Worm (Caenorhabditis elegans) whole organism, L1 larva: Measurements from ENCODE around the gene srx-98.

Experiments used
- C04F5.9 ChIP-seq: sonication (generic microtip); optimal IDR thresholded peaks from 2 replicates; lab custom pipeline; 2016; ENCODE audit warnings: missing genetic modification characterization, missing compliant biosample characterization
- C16A3.4 ChIP-seq: fragments of 150-350 bp; optimal IDR thresholded peaks from 2 replicates; lab custom pipeline; 2014; ENCODE audit warnings: missing biosample characterization, missing genetic modification characterization
- C34B4.2 ChIP-seq: sonication (generic microtip); optimal IDR thresholded peaks from 2 replicates; lab custom pipeline; 2017; ENCODE audit warnings: mild to moderate bottlenecking, missing genetic modification characterization, missing compliant biosample characterization
- F16B12.6 ChIP-seq: fragments of 150-350 bp; optimal IDR thresholded peaks from 2 replicates; lab custom pipeline; 2014; ENCODE audit warnings: missing biosample characterization, missing genetic modification characterization
- Y116A8C.19 ChIP-seq: sonication (generic microtip); optimal IDR thresholded peaks from 2 replicates; lab custom pipeline; 2016; ENCODE audit warnings: missing compliant biosample characterization, missing genetic modification characterization, borderline replicate concordance
- alr-1 ChIP-seq: fragments of 200-800 bp; sonication (Bioruptor generic); optimal IDR thresholded peaks from 2 replicates; lab custom pipeline; 2018; ENCODE audit warnings: borderline replicate concordance, mild to moderate bottlenecking, missing genetic modification characterization, missing compliant biosample characterization
- ceh-63 ChIP-seq: fragments of 200-800 bp; sonication (Bioruptor generic); optimal IDR thresholded peaks from 2 replicates; lab custom pipeline; 2018; ENCODE audit warnings: mild to moderate bottlenecking, missing genetic modification characterization, missing compliant biosample characterization
- ceh-8 ChIP-seq: fragments of 200-800 bp; sonication (Bioruptor generic); optimal IDR thresholded peaks from 2 replicates; lab custom pipeline; 2018; ENCODE audit warnings: mild to moderate bottlenecking, missing genetic modification characterization, moderate library complexity, missing compliant biosample characterization
- ceh-82 ChIP-seq, 3 experiments: fragments of 150-350 bp in 1 of 3; sonication (generic microtip) in 2 of 3; optimal IDR thresholded peaks; 2 replicates each; lab custom pipeline; 2014 to 2017; ENCODE audit warnings: missing biosample characterization in 3 of 3, missing genetic modification characterization in 3 of 3
- ceh-88 ChIP-seq: fragments of 200-800 bp; sonication (Bioruptor generic); IDR thresholded peaks from 2 replicates; pipeline ENCODE4 v1.3.6; 2022; ENCODE audit warnings: missing genetic modification characterization, missing compliant biosample characterization
- dpl-1 ChIP-seq, 3 experiments: fragments of 150-350 bp in 2 of 3; sonication (generic microtip) in 1 of 3; optimal IDR thresholded peaks; 2 replicates each; lab custom pipeline; 2014 to 2017; ENCODE audit warnings: missing biosample characterization in 3 of 3, missing genetic modification characterization in 3 of 3, missing genetic modification reagents in 3 of 3
- efl-3 ChIP-seq: fragments of 200-800 bp; sonication (Bioruptor generic); optimal IDR thresholded peaks from 2 replicates; lab custom pipeline; 2018; ENCODE audit warnings: mild to moderate bottlenecking, missing genetic modification characterization, missing compliant biosample characterization
- fkh-10 ChIP-seq: sonication (generic microtip); optimal IDR thresholded peaks from 2 replicates; lab custom pipeline; 2017; ENCODE audit warnings: missing biosample characterization, missing genetic modification reagents, missing genetic modification characterization
- fkh-4 ChIP-seq: sonication (generic microtip); optimal IDR thresholded peaks from 2 replicates; lab custom pipeline; 2016; ENCODE audit warnings: missing compliant biosample characterization, missing genetic modification characterization, borderline replicate concordance
- fkh-8 ChIP-seq: sonication (generic microtip); optimal IDR thresholded peaks from 2 replicates; lab custom pipeline; 2016; ENCODE audit warnings: mild to moderate bottlenecking, missing genetic modification characterization, missing compliant biosample characterization
- grh-1 ChIP-seq: fragments of 200-800 bp; sonication (Bioruptor generic); IDR thresholded peaks from 2 replicates; pipeline ENCODE4 v1.3.6; 2022; ENCODE audit warnings: missing genetic modification reagents, missing genetic modification characterization, missing compliant biosample characterization
- hpl-2 ChIP-seq: fragments of 150-350 bp; optimal IDR thresholded peaks from 2 replicates; lab custom pipeline; 2014; ENCODE audit warnings: missing biosample characterization, missing genetic modification reagents, missing genetic modification characterization
- irx-1 ChIP-seq: sonication (generic microtip); optimal IDR thresholded peaks from 2 replicates; lab custom pipeline; 2016; ENCODE audit warnings: missing genetic modification characterization, missing compliant biosample characterization
- isw-1 ChIP-seq: fragments of 200-800 bp; sonication (Bioruptor generic); IDR thresholded peaks from 2 replicates; pipeline ENCODE4 v1.3.6; 2022; ENCODE audit warnings: missing genetic modification characterization, missing compliant biosample characterization
- lin-14 ChIP-seq: fragments of 200-800 bp; sonication (Bioruptor generic); optimal IDR thresholded peaks from 2 replicates; lab custom pipeline; 2018; ENCODE audit warnings: mild to moderate bottlenecking, missing genetic modification characterization, moderate library complexity, missing compliant biosample characterization
- lin-15B ChIP-seq: fragments of 150-350 bp; sonication (generic microtip); optimal IDR thresholded peaks from 3 replicates; lab custom pipeline; 2014; ENCODE audit warnings: missing biosample characterization, missing genetic modification characterization
- mab-9 ChIP-seq: fragments of 200-800 bp; sonication (Bioruptor generic); IDR thresholded peaks from 2 replicates; pipeline ENCODE4 v1.3.6; 2022; ENCODE audit warnings: missing genetic modification reagents, missing genetic modification characterization, missing compliant biosample characterization
- mdl-1 ChIP-seq, 2 experiments: fragments of 150-350 bp; optimal IDR thresholded peaks; 2 replicates each; lab custom pipeline; 2014 to 2017; ENCODE audit warnings: missing biosample characterization in 2 of 2, missing genetic modification characterization in 2 of 2, inconsistent platforms in 1 of 2
- mep-1 ChIP-seq: fragments of 150-350 bp; optimal IDR thresholded peaks from 2 replicates; lab custom pipeline; 2014; ENCODE audit warnings: missing biosample characterization, missing genetic modification characterization
- nhr-11 ChIP-seq: fragments of 150-350 bp; optimal IDR thresholded peaks from 2 replicates; lab custom pipeline; 2014; ENCODE audit warnings: missing biosample characterization, missing genetic modification characterization
- nhr-19 ChIP-seq: fragments of 200-800 bp; sonication (Bioruptor generic); conservative IDR thresholded peaks from 2 replicates; pipeline ENCODE4 v1.3.6; 2022; ENCODE audit warnings: missing genetic modification characterization, missing compliant biosample characterization
- nhr-71 ChIP-seq: sonication (generic microtip); optimal IDR thresholded peaks from 2 replicates; lab custom pipeline; 2016; ENCODE audit warnings: mild to moderate bottlenecking, missing genetic modification characterization, moderate library complexity, missing compliant biosample characterization
- nhr-76 ChIP-seq: sonication (generic microtip); optimal IDR thresholded peaks from 2 replicates; lab custom pipeline; 2017; ENCODE audit warnings: missing biosample characterization, missing genetic modification characterization
- nhr-77 ChIP-seq: fragments of 150-350 bp; optimal IDR thresholded peaks from 2 replicates; lab custom pipeline; 2014; ENCODE audit warnings: missing biosample characterization, missing genetic modification characterization
- rnt-1 ChIP-seq: sonication (generic microtip); optimal IDR thresholded peaks from 2 replicates; lab custom pipeline; 2016; ENCODE audit warnings: mild to moderate bottlenecking, missing genetic modification characterization, moderate library complexity, missing compliant biosample characterization
- sox-4 ChIP-seq: sonication (generic microtip); optimal IDR thresholded peaks from 2 replicates; lab custom pipeline; 2016; ENCODE audit warnings: missing genetic modification characterization, missing compliant biosample characterization
- swsn-7 ChIP-seq: sonication (generic microtip); optimal IDR thresholded peaks from 2 replicates; lab custom pipeline; 2016; ENCODE audit warnings: missing genetic modification characterization, missing compliant biosample characterization
- tbx-2 ChIP-seq: sonication (generic microtip); optimal IDR thresholded peaks from 2 replicates; lab custom pipeline; 2016; ENCODE audit warnings: missing genetic modification characterization, missing compliant biosample characterization
- tlp-1 ChIP-seq: fragments of 150-350 bp; optimal IDR thresholded peaks from 2 replicates; lab custom pipeline; 2014; ENCODE audit warnings: missing biosample characterization, missing genetic modification characterization
- unc-130 ChIP-seq: fragments of 150-350 bp; optimal IDR thresholded peaks from 2 replicates; lab custom pipeline; 2017; ENCODE audit warnings: missing biosample characterization, missing genetic modification characterization, inconsistent platforms
- unc-86 ChIP-seq: sonication (generic microtip); optimal IDR thresholded peaks from 2 replicates; lab custom pipeline; 2016; ENCODE audit warnings: missing genetic modification characterization, missing compliant biosample characterization
- vab-15 ChIP-seq: sonication (generic microtip); optimal IDR thresholded peaks from 2 replicates; lab custom pipeline; 2017; ENCODE audit warnings: missing genotype, mild to moderate bottlenecking, missing genetic modification characterization, missing compliant biosample characterization
- xbp-1 ChIP-seq: sonication (generic microtip); optimal IDR thresholded peaks from 2 replicates; lab custom pipeline; 2016; ENCODE audit warnings: missing genetic modification characterization, missing compliant biosample characterization

srx-98 gene

DNA sequence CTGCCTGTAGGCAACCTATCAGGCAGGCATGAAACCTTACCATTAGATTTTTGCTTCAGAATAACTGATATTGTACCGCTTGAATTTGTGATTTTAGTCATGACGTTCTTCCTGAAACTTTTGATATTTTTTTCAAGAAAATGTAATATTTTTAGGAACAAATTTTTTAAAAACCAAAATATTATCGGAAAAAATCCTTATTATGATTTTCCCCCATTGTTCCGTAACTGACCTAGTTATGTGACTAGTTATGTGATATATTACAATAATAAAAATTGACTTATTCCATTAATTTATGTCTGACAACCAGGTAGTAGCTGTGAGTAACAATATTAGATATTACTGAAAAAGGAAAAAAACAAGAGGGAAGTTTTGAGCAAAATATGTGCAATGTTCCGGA, at the start of gene srx-98:
Gene srx-98 (minus strand): TSS at position 101 of the 400 bp plus-strand sequence.
- no peak for TF ChIP-seq hpl-2 (GFP tag; lab: Kevin White, UChicago)
- TF ChIP-seq unc-130, result no peak
- TF ChIP-seq grh-1, result no peak

DNA sequence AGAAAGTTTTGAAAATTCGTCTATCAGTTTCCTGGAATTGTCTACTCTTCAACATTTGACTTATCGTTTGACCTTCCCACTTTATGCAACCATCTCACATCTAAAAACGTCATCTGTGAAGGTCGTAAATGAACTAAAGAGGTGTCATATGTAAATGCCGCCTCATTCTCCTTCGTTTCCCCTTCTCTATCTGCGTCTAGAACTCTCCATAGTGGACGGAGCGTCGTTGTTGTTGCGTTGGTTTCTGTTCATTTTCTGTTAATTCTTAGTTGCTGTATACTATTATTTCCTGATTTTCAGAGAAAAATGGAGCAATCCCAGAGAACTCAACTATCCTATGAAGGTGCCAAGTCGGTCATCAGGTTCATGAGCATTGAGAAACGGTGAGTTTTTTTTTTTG, 46.1 kb upstream of the srx-98 start, which contains the start of gene fbxc-52:
Gene fbxc-52 (plus strand): TSS at position 301 of the 400 bp plus-strand sequence.
- no peak for TF ChIP-seq swsn-7 (tag; lab: Kevin White, UChicago)
- TF ChIP-seq unc-86 (tag; lab: Kevin White, UChicago), result no peak
- TF ChIP-seq lin-15B (tag; lab: Kevin White, UChicago), result no peak
- TF ChIP-seq ceh-88 (GFP tag; lab: Robert Waterston, UW), result no peak
- TF ChIP-seq grh-1, result no peak
- no peak for TF ChIP-seq fkh-4
- no peak for TF ChIP-seq mdl-1 (tag; optimal IDR thresholded peaks at IDR 0.05; lab: Kevin White, UChicago)

DNA sequence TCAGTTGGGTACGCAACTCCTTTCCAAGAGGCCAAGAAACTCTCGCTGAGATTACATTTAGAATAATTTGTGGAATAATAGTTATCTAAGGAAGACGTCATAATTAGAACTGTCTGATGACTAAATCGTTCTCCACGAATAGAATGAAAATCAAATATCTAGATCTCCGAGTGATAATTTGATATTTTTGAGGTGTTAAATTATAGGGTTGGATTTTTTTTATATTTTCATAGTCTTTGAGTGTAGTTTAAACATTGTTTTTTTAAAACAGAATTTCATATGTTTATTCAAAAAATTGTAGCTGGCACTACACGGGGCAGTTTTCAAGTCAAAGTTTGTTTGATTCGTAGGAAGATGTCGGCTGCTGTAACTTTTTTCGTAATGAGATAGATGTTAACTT, 45.6 kb upstream of the srx-98 start, which contains the start of gene srh-99:
Gene srh-99 (minus strand): TSS at position 101 of the 400 bp plus-strand sequence.
- TF ChIP-seq ceh-8 (GFP tag; lab: Kevin White, UChicago) (no peak), ceh-63 (GFP tag; lab: Kevin White, UChicago) (no peak), mep-1 (tag; lab: Kevin White, UChicago) (no peak), C34B4.2 (no peak), alr-1 (tag; lab: Kevin White, UChicago) (no peak), nhr-11 (no peak), C04F5.9 (no peak), C16A3.4 (tag; lab: Kevin White, UChicago) (no peak), fkh-4 (no peak), fkh-10 (GFP tag; lab: Kevin White, UChicago) (no peak), xbp-1 (tag; lab: Kevin White, UChicago) (no peak), isw-1 (GFP tag; lab: Robert Waterston, UW) (no peak), nhr-77 (no peak), irx-1 (tag; lab: Kevin White, UChicago) (no peak), ceh-82 (tag; optimal IDR thresholded peaks at IDR 0.05; lab: Kevin White, UChicago) (no peak), unc-130 (no peak), mdl-1 (tag; optimal IDR thresholded peaks at IDR 0.05; lab: Kevin White, UChicago) (no peak), tlp-1 (no peak), sox-4 (tag; lab: Kevin White, UChicago) (no peak), vab-15 (tag; lab: Kevin White, UChicago) (no peak)

DNA sequence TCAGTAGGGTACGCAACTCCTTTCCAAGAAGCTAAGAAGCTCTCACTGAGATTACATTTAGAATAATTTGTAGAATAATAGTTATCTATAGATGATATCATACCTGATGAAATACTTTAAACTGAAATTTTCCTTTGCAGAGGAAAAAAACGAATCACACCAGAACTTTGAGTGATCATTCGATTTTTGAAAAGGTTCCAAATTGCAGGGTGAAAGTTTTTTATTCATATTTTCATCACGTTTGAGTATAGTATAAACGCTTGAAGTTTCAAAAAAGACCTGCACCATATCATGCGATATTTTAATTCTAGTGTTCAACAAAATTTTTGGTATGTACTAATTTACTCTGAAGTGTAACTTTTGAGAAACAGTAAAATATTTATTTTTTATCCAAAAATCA, 43.7 kb upstream of the srx-98 start, which contains the start of gene srh-100:
Gene srh-100 (minus strand): TSS at position 101 of the 400 bp plus-strand sequence.
- TF ChIP-seq tbx-2, result no peak
- TF ChIP-seq Y116A8C.19, result no peak
- TF ChIP-seq efl-3 (GFP tag; lab: Kevin White, UChicago), result no peak
- no peak for TF ChIP-seq fkh-8
- TF ChIP-seq nhr-19, result no peak
- TF ChIP-seq C34B4.2, result no peak
- TF ChIP-seq F16B12.6, result no peak
- TF ChIP-seq rnt-1 (tag; lab: Kevin White, UChicago), result no peak
- no peak for TF ChIP-seq nhr-71 (tag; lab: Kevin White, UChicago)
- TF ChIP-seq dpl-1 (GFP tag; optimal IDR thresholded peaks at IDR 0.05; lab: Kevin White, UChicago), result no peak
- TF ChIP-seq mab-9 (GFP tag; lab: Robert Waterston, UW), result no peak
- TF ChIP-seq irx-1 (tag; lab: Kevin White, UChicago), result no peak
- no peak for TF ChIP-seq lin-14 (GFP tag; lab: Kevin White, UChicago)
- TF ChIP-seq nhr-76 (tag; lab: Kevin White, UChicago), result no peak
- TF ChIP-seq fkh-4, result no peak
- no peak for TF ChIP-seq xbp-1 (tag; lab: Kevin White, UChicago)
